Fruit fly (Drosophila melanogaster): ENCODE results near the gene Cpr67B.

Gene Cpr67B

dm6 chr3L:9451522-9452118 is 47.0 kb downstream of the Cpr67B start, which contains the start of the genes CG3448 and ghi (continued):
- TF ChIP-seq CG8944 (GFP tag; optimal IDR thresholded peaks at IDR 0.05) (no peak), CG18599 (GFP tag; optimal IDR thresholded peaks at IDR 0.05) (peak; percentile 81), CG4707 (GFP tag; optimal IDR thresholded peaks at IDR 0.05) (no peak), emc (GFP tag; optimal IDR thresholded peaks at IDR 0.05) (no peak), Pdp1 (GFP tag; optimal IDR thresholded peaks at IDR 0.05) (peak; percentile 51 to 67), CG1529 (GFP tag; optimal IDR thresholded peaks at IDR 0.05) (no peak), sna (GFP tag; IDR thresholded peaks at IDR 0.05; ENCODE audit: partially characterized antibody) (peak; percentile 90), Awh (GFP tag; IDR thresholded peaks at IDR 0.05) (peak; percentile 72), CG10654 (GFP tag; optimal IDR thresholded peaks at IDR 0.05) (peak; percentile 62), org-1 (GFP tag; optimal IDR thresholded peaks at IDR 0.05) (no peak), Atf6 (GFP tag; IDR thresholded peaks at IDR 0.05) (no peak), chm (GFP tag; IDR thresholded peaks at IDR 0.05) (0 out of 2 replicates have a peak, but pooled peaks have one; percentile 30), schlank (tag; optimal IDR thresholded peaks at IDR 0.05) (no peak), usp (GFP tag; optimal IDR thresholded peaks at IDR 0.05) (no peak), CrebB (tag; optimal IDR thresholded peaks at IDR 0.05) (no peak), CHES-1-like (GFP tag; optimal IDR thresholded peaks at IDR 0.05) (peak; percentile 28), CG11085 (GFP tag; IDR thresholded peaks at IDR 0.05) (peak; percentile 19; the same call in 1 of the 2 replicates), CG34224 (GFP tag; IDR thresholded peaks at IDR 0.05; ENCODE audit: partially characterized antibody) (peak; percentile 74), Myb (GFP tag; optimal IDR thresholded peaks at IDR 0.05) (peak; percentile 87), CG32772 (GFP tag; IDR thresholded peaks at IDR 0.05) (no peak), CG30403 (GFP tag; optimal IDR thresholded peaks at IDR 0.05) (peak; percentile 76), lab (GFP tag; optimal IDR thresholded peaks at IDR 0.05) (peak; percentile 83), CG5180 (GFP tag; optimal IDR thresholded peaks at IDR 0.05) (no peak), CkIIα-i1 (GFP tag; IDR thresholded peaks at IDR 0.05) (no peak), CG17829 (tag; optimal IDR thresholded peaks at IDR 0.05) (peak; percentile 61), croc (GFP tag; conservative IDR thresholded peaks at IDR 0.05) (no peak), ewg (GFP tag; optimal IDR thresholded peaks at IDR 0.05) (peak; percentile 28), CG16863 (GFP tag; optimal IDR thresholded peaks at IDR 0.05) (peak; percentile 1), D19B (GFP tag; optimal IDR thresholded peaks at IDR 0.05) (no peak), Optix (GFP tag; IDR thresholded peaks at IDR 0.05) (no peak), dmrt99B (tag; optimal IDR thresholded peaks at IDR 0.05) (peak; percentile 69), CG1024 (GFP tag; IDR thresholded peaks at IDR 0.05) (no peak), CG15269 (tag; optimal IDR thresholded peaks at IDR 0.05) (peak; percentile 28), mirr (GFP tag; optimal IDR thresholded peaks at IDR 0.05) (peak; percentile 59), vvl (GFP tag; IDR thresholded peaks at IDR 0.05) (peak; percentile 55), Doc2 (GFP tag; IDR thresholded peaks at IDR 0.05) (no peak), danr (GFP tag; IDR thresholded peaks at IDR 0.05) (0 out of 2 replicates have a peak, but pooled peaks have one; percentile 6), br (optimal IDR thresholded peaks at IDR 0.05) (no peak), CG4424 (GFP tag; optimal IDR thresholded peaks at IDR 0.05) (peak; percentile 75), CG12744 (GFP tag; optimal IDR thresholded peaks at IDR 0.05) (peak; percentile 23), Vsx1 (GFP tag; optimal IDR thresholded peaks at IDR 0.05) (peak; percentile 87), dmrt11E (tag; optimal IDR thresholded peaks at IDR 0.05) (peak; percentile 11), CG15479 (GFP tag; optimal IDR thresholded peaks at IDR 0.05) (no peak), fu2 (GFP tag; optimal IDR thresholded peaks at IDR 0.05) (no peak), CG15696 (tag; optimal IDR thresholded peaks at IDR 0.05) (peak; percentile 74), CG4617 (GFP tag; optimal IDR thresholded peaks at IDR 0.05; ENCODE audit: borderline replicate concordance) (peak; percentile 50), sob (GFP tag; IDR thresholded peaks at IDR 0.05) (peak; percentile 83), hkb (optimal IDR thresholded peaks at IDR 0.05) (no peak), hkb (GFP tag; IDR thresholded peaks at IDR 0.05) (peak; percentile 58), Dref (GFP tag; IDR thresholded peaks at IDR 0.05) (peak; percentile 83)
